Fruit fly (Drosophila melanogaster): ENCODE results near the gene FoxK.

FoxK gene

dm6 chr3L:11096195-11096908 is 24.2 kb downstream of the FoxK start, which contains the start of the genes CG46439, Iyd and CG33947 (continued):
- peak; percentile 14 for TF ChIP-seq CG17359 (tag; optimal IDR thresholded peaks at IDR 0.05)
- no peak for TF ChIP-seq gro (GFP tag; optimal IDR thresholded peaks at IDR 0.05)
- 0 out of 2 replicates have a peak, but pooled peaks have one; percentile 28 for TF ChIP-seq Rfx (GFP tag; IDR thresholded peaks at IDR 0.05)
- no peak for TF ChIP-seq CG8281 (tag; optimal IDR thresholded peaks at IDR 0.05)
- peak; percentile 89 to 92 for TF ChIP-seq Trl (optimal IDR thresholded peaks at IDR 0.05)
- TF ChIP-seq Trl (GFP tag; optimal IDR thresholded peaks at IDR 0.05) = peak; percentile 60
- TF ChIP-seq CG7928 (GFP tag; optimal IDR thresholded peaks at IDR 0.05) = no peak
- TF ChIP-seq nau (GFP tag; optimal IDR thresholded peaks at IDR 0.05) = peak; percentile 59
- no peak for TF ChIP-seq Opbp (GFP tag; IDR thresholded peaks at IDR 0.05; ENCODE audit: partially characterized antibody)
- peak; percentile 93 for TF ChIP-seq Myb (GFP tag; optimal IDR thresholded peaks at IDR 0.05)
- no peak for TF ChIP-seq Sin3A (optimal IDR thresholded peaks at IDR 0.05)
- no peak for TF ChIP-seq knrl (GFP tag; IDR thresholded peaks at IDR 0.05; ENCODE audit: partially characterized antibody)
- peak; percentile 39 for TF ChIP-seq kni (GFP tag; optimal IDR thresholded peaks at IDR 0.05)
- no peak for TF ChIP-seq CG18599 (GFP tag; optimal IDR thresholded peaks at IDR 0.05)
- TF ChIP-seq NC2β (GFP tag; optimal IDR thresholded peaks at IDR 0.05) = peak; percentile 26
- TF ChIP-seq emc (GFP tag; optimal IDR thresholded peaks at IDR 0.05) = no peak
- no peak for TF ChIP-seq Camta (GFP tag; optimal IDR thresholded peaks at IDR 0.05)
- no peak for TF ChIP-seq pb (GFP tag; optimal IDR thresholded peaks at IDR 0.05)
- TF ChIP-seq ERR (GFP tag; optimal IDR thresholded peaks at IDR 0.05) = no peak
- TF ChIP-seq NC2α (GFP tag; optimal IDR thresholded peaks at IDR 0.05) = no peak
- TF ChIP-seq CG7271 (tag; optimal IDR thresholded peaks at IDR 0.05) = no peak
- no peak for TF ChIP-seq jumu (GFP tag; optimal IDR thresholded peaks at IDR 0.05)
- no peak for TF ChIP-seq fd102C (GFP tag; optimal IDR thresholded peaks at IDR 0.05)
- TF ChIP-seq CG2116 (GFP tag; optimal IDR thresholded peaks at IDR 0.05) = peak; percentile 37
- no peak for TF ChIP-seq Tbp (GFP tag; optimal IDR thresholded peaks at IDR 0.05)
- TF ChIP-seq Ets97D (GFP tag; optimal IDR thresholded peaks at IDR 0.05) = peak; percentile 34
- no peak for TF ChIP-seq crol (GFP tag; IDR thresholded peaks at IDR 0.05)
- TF ChIP-seq Spps (tag; optimal IDR thresholded peaks at IDR 0.05) = no peak
- TF ChIP-seq CkIIα-i1 (GFP tag; IDR thresholded peaks at IDR 0.05) = no peak
- TF ChIP-seq H2.0 (GFP tag; IDR thresholded peaks at IDR 0.05) = no peak
- 0 out of 3 replicates have a peak, but pooled peaks have one; percentile 41 for TF ChIP-seq gce (GFP tag; IDR thresholded peaks at IDR 0.05)
- TF ChIP-seq CG16815 (GFP tag; optimal IDR thresholded peaks at IDR 0.05) = no peak
- TF ChIP-seq Ptx1 (GFP tag; IDR thresholded peaks at IDR 0.05) = no peak
- no peak for TF ChIP-seq tx (GFP tag; optimal IDR thresholded peaks at IDR 0.05)
- peak; percentile 32 for TF ChIP-seq CG15269 (tag; optimal IDR thresholded peaks at IDR 0.05)
- TF ChIP-seq CG11093 (GFP tag; IDR thresholded peaks at IDR 0.05) = no peak
- TF ChIP-seq BtbVII (GFP tag; optimal IDR thresholded peaks at IDR 0.05) = peak; percentile 20
- TF ChIP-seq az2 (GFP tag; optimal IDR thresholded peaks at IDR 0.05) = no peak
- TF ChIP-seq Atf6 (GFP tag; IDR thresholded peaks at IDR 0.05) = peak; percentile 56
- TF ChIP-seq inv (GFP tag; IDR thresholded peaks at IDR 0.05; ENCODE audit: partially characterized antibody) = no peak
- no peak for TF ChIP-seq dan (GFP tag; IDR thresholded peaks at IDR 0.05)
- TF ChIP-seq grau (tag; optimal IDR thresholded peaks at IDR 0.05) = peak; percentile 2
- TF ChIP-seq CG17568 (GFP tag; optimal IDR thresholded peaks at IDR 0.05) = peak; percentile 25
- no peak for TF ChIP-seq jigr1 (GFP tag; IDR thresholded peaks at IDR 0.05)
- TF ChIP-seq CG7556 (GFP tag; optimal IDR thresholded peaks at IDR 0.05) = peak; percentile 24
- TF ChIP-seq row (GFP tag; IDR thresholded peaks at IDR 0.05) = peak; percentile 35; the same call in 1 of the 3 replicates
- peak; percentile 89 for TF ChIP-seq Med (GFP tag)
- TF ChIP-seq HLH54F (GFP tag; optimal IDR thresholded peaks at IDR 0.05) = peak; percentile 0
- TF ChIP-seq CG34376 (GFP tag; optimal IDR thresholded peaks at IDR 0.05) = peak; percentile 41
- TF ChIP-seq CG2875 (GFP tag; optimal IDR thresholded peaks at IDR 0.05) = no peak
- TF ChIP-seq CG17361 (GFP tag; IDR thresholded peaks at IDR 0.05) = 0 out of 3 replicates have a peak, but pooled peaks have one; percentile 17
